Fruit fly (Drosophila melanogaster): Measurements from ENCODE around the gene CG8028.

CG8028 gene

DNA sequence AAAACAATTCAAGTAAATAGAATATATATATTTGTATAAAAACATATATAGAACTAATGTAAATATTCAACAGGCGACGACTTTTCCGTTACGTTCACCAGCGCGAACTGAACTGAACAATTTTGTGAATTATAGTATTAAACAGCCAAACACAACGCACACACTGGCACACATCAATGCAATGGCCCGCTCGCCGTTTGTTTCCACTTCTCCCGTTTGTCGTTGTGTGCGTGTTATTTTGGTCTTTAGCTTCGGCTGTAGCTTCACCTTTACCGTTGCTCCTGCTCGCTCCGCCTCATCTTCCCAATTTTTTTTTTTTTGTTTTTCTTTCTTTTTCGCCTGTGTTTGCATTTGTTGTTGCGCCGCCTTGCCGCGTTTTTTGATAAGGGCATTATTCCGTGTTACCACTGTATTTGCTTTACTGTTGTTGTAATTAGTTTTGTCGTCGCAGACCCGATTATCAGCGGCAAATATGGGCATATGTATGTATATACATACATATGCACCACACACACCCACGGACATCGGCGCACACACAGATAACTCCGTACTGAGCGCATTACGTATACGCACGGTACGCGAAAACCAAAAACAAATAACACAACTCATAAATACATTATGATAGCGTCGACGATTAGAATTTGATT, 27.8 kb upstream of the CG8028 start, which contains the start of gene CG8051 (continued):
- peak; percentile 7 for TF ChIP-seq CG33557 (GFP tag; optimal IDR thresholded peaks at IDR 0.05)
- peak; percentile 11 for TF ChIP-seq Myb (GFP tag; optimal IDR thresholded peaks at IDR 0.05)
- no peak for TF ChIP-seq CG42726 (GFP tag; IDR thresholded peaks at IDR 0.05; ENCODE audit: partially characterized antibody)
- TF ChIP-seq Dip2 (GFP tag; IDR thresholded peaks at IDR 0.05): no peak
- TF ChIP-seq bab2 (GFP tag; optimal IDR thresholded peaks at IDR 0.05): peak; percentile 41
- peak; percentile 11 for TF ChIP-seq repo (GFP tag; optimal IDR thresholded peaks at IDR 0.05)
- peak; percentile 31 for TF ChIP-seq CrebB (tag; optimal IDR thresholded peaks at IDR 0.05)
- TF ChIP-seq CG2712 (tag; optimal IDR thresholded peaks at IDR 0.05): peak; percentile 5
- peak; percentile 14 for TF ChIP-seq CG1792 (GFP tag; optimal IDR thresholded peaks at IDR 0.05)
- TF ChIP-seq CG10543 (GFP tag; optimal IDR thresholded peaks at IDR 0.05): peak; percentile 63
- TF ChIP-seq CG14441 (GFP tag; IDR thresholded peaks at IDR 0.05): peak; percentile 45; the same call in 1 of the 2 replicates
- peak; percentile 51 for TF ChIP-seq ATbp (GFP tag; optimal IDR thresholded peaks at IDR 0.05)
- no peak for TF ChIP-seq Sox100B (GFP tag; optimal IDR thresholded peaks at IDR 0.05)
- peak in 1 of 2 experiments; percentile 13 for TF ChIP-seq Hr51 (GFP tag; optimal IDR thresholded peaks at IDR 0.05)
- no peak for TF ChIP-seq mam (GFP tag; optimal IDR thresholded peaks at IDR 0.05)
- peak; percentile 3 for TF ChIP-seq CG1603 (tag; optimal IDR thresholded peaks at IDR 0.05)
- TF ChIP-seq CG12104 (GFP tag; optimal IDR thresholded peaks at IDR 0.05): no peak
- no peak for TF ChIP-seq CG5953 (GFP tag; IDR thresholded peaks at IDR 0.05)
- TF ChIP-seq Med (GFP tag): peak; percentile 64
- TF ChIP-seq zf30C (GFP tag; optimal IDR thresholded peaks at IDR 0.05): no peak
- peak; percentile 5 for TF ChIP-seq slp2 (GFP tag; optimal IDR thresholded peaks at IDR 0.05)
- peak; percentile 26 for TF ChIP-seq stwl (tag; optimal IDR thresholded peaks at IDR 0.05)
- peak; percentile 90 for TF ChIP-seq grau (tag; optimal IDR thresholded peaks at IDR 0.05)
- peak; percentile 18 for TF ChIP-seq CG16863 (GFP tag; optimal IDR thresholded peaks at IDR 0.05)
- TF ChIP-seq pan (optimal IDR thresholded peaks at IDR 0.05): no peak
- TF ChIP-seq pan (GFP tag; optimal IDR thresholded peaks at IDR 0.05 in 1 of 2, IDR thresholded peaks at IDR 0.05 in 1 of 2): peak in 1 of 2 experiments; percentile 31
- peak; percentile 91 for TF ChIP-seq CG17359 (tag; optimal IDR thresholded peaks at IDR 0.05)
- TF ChIP-seq CHES-1-like (GFP tag; optimal IDR thresholded peaks at IDR 0.05): peak; percentile 50
- no peak for TF ChIP-seq gsb-n (tag; optimal IDR thresholded peaks at IDR 0.05)
- 0 out of 2 replicates have a peak, but pooled peaks have one; percentile 30 for TF ChIP-seq NFAT (GFP tag; IDR thresholded peaks at IDR 0.05)
- no peak for TF ChIP-seq CG3726 (GFP tag; IDR thresholded peaks at IDR 0.05)
- TF ChIP-seq GATAe (GFP tag; conservative IDR thresholded peaks at IDR 0.05): no peak
- 0 out of 2 replicates have a peak, but pooled peaks have one; percentile 18 for TF ChIP-seq CG31441 (GFP tag; IDR thresholded peaks at IDR 0.05)
- TF ChIP-seq az2 (GFP tag; optimal IDR thresholded peaks at IDR 0.05): no peak
- TF ChIP-seq Asciz (GFP tag; optimal IDR thresholded peaks at IDR 0.05): peak; percentile 14
- TF ChIP-seq pros (GFP tag; optimal IDR thresholded peaks at IDR 0.05): no peak
- TF ChIP-seq Hey (tag; optimal IDR thresholded peaks at IDR 0.05): no peak
- TF ChIP-seq CG2889 (GFP tag; IDR thresholded peaks at IDR 0.05): no peak
- no peak for TF ChIP-seq Hr39 (optimal IDR thresholded peaks at IDR 0.05)
- no peak for TF ChIP-seq Ets65A (GFP tag)
- no peak for TF ChIP-seq ems (GFP tag; optimal IDR thresholded peaks at IDR 0.05)
- TF ChIP-seq Deaf1 (tag; optimal IDR thresholded peaks at IDR 0.05): peak; percentile 38
- no peak for TF ChIP-seq ap (GFP tag; IDR thresholded peaks at IDR 0.05)
- TF ChIP-seq jumu (GFP tag; optimal IDR thresholded peaks at IDR 0.05): peak; percentile 6
- peak; percentile 17 for TF ChIP-seq Camta (GFP tag; optimal IDR thresholded peaks at IDR 0.05)
- TF ChIP-seq Drgx (GFP tag; IDR thresholded peaks at IDR 0.05): peak; percentile 20; the same call in 1 of the 2 replicates
- peak; percentile 97 for TF ChIP-seq exex (tag; optimal IDR thresholded peaks at IDR 0.05)
- TF ChIP-seq vfl (GFP tag; optimal IDR thresholded peaks at IDR 0.05): no peak
- TF ChIP-seq CG14050 (GFP tag; IDR thresholded peaks at IDR 0.05): no peak
- TF ChIP-seq CG11695 (GFP tag; IDR thresholded peaks at IDR 0.05): no peak
- peak; percentile 72 for TF ChIP-seq ssp (GFP tag; IDR thresholded peaks at IDR 0.05)
